Worm (Caenorhabditis elegans) whole organism, young adult: ENCODE data around the gene F16H6.10.

Experiments
- B0019.2 ChIP-seq: fragments of 200-800 bp; sonication (Bioruptor generic); conservative IDR thresholded peaks from 2 replicates; pipeline ENCODE4 v1.3.6; 2022; ENCODE audit warnings: missing genetic modification reagents, missing genetic modification characterization, missing compliant biosample characterization
- F22D6.2 ChIP-seq: sonication (generic microtip); optimal IDR thresholded peaks from 2 replicates; lab custom pipeline; 2016; ENCODE audit warnings: mild to moderate bottlenecking, missing genetic modification characterization, missing compliant biosample characterization
- K11D2.4 ChIP-seq: fragments of 200-800 bp; sonication (Bioruptor generic); IDR thresholded peaks from 2 replicates; pipeline ENCODE4 v1.3.6; 2022; ENCODE audit warnings: missing genetic modification reagents, missing genetic modification characterization, missing compliant biosample characterization
- T07F8.4 ChIP-seq: sonication (generic microtip); optimal IDR thresholded peaks from 2 replicates; lab custom pipeline; 2016; ENCODE audit warnings: mild to moderate bottlenecking, missing genetic modification characterization, moderate library complexity, missing compliant biosample characterization
- T26A5.8 ChIP-seq: sonication (generic microtip); optimal IDR thresholded peaks from 2 replicates; lab custom pipeline; 2016; ENCODE audit warnings: missing genetic modification characterization, missing compliant biosample characterization
- Y53F4B.3 ChIP-seq: fragments of 200-800 bp; sonication (Bioruptor generic); IDR thresholded peaks from 2 replicates; pipeline ENCODE4 v1.3.6; 2022; ENCODE audit warnings: missing genetic modification reagents, missing genetic modification characterization, missing compliant biosample characterization
- Y56A3A.18 ChIP-seq: fragments of 200-800 bp; sonication (Bioruptor generic); IDR thresholded peaks from 2 replicates; pipeline ENCODE4 v1.3.6; 2022; ENCODE audit warnings: missing genetic modification reagents, missing genetic modification characterization, missing compliant biosample characterization
- Y67H2A.10 ChIP-seq: fragments of 200-800 bp; sonication (Bioruptor generic); conservative IDR thresholded peaks from 2 replicates; pipeline ENCODE4 v1.3.6; 2022; ENCODE audit warnings: missing genetic modification reagents, missing genetic modification characterization, missing compliant biosample characterization
- ama-1 ChIP-seq, 3 experiments: fragments of 150-350 bp in 1 of 3; sonication (generic microtip) in 2 of 3; optimal IDR thresholded peaks; 2 replicates each; lab custom pipeline; 2014 to 2018; ENCODE audit warnings: missing biosample characterization in 2 of 3, missing genetic modification characterization in 2 of 3, missing genetic modification reagents in 2 of 3
- aptf-2 ChIP-seq: fragments of 200-800 bp; sonication (Bioruptor generic); conservative IDR thresholded peaks from 2 replicates; pipeline ENCODE4 v1.3.6; 2022; ENCODE audit warnings: missing genetic modification reagents, missing genetic modification characterization, missing compliant biosample characterization
- aptf-3 ChIP-seq: fragments of 200-800 bp; sonication (Bioruptor generic); IDR thresholded peaks from 2 replicates; pipeline ENCODE4 v1.3.6; 2022; ENCODE audit warnings: missing genetic modification characterization, missing compliant biosample characterization
- athp-1 ChIP-seq: sonication (generic microtip); optimal IDR thresholded peaks from 2 replicates; lab custom pipeline; 2017; ENCODE audit warnings: mild to moderate bottlenecking, missing genetic modification characterization, missing compliant biosample characterization
- attf-5 ChIP-seq: fragments of 200-800 bp; sonication (Bioruptor generic); optimal IDR thresholded peaks from 2 replicates; lab custom pipeline; 2018; ENCODE audit warnings: mild to moderate bottlenecking, missing genetic modification characterization, missing compliant biosample characterization
- attf-6 ChIP-seq: fragments of 200-800 bp; sonication (Bioruptor generic); IDR thresholded peaks from 2 replicates; pipeline ENCODE4 v1.3.6; 2022; ENCODE audit warnings: missing genetic modification reagents, missing genetic modification characterization, missing compliant biosample characterization
- cebp-1 ChIP-seq, 2 experiments: fragments of 200-800 bp in 1 of 2; sonication (Bioruptor generic) in 1 of 2; sonication (generic microtip) in 1 of 2; IDR thresholded peaks in 1 of 2; optimal IDR thresholded peaks in 1 of 2; 2 replicates each; pipeline versions ENCODE4 v1.3.6 to Lab custom; 2017 to 2022; ENCODE audit warnings: missing compliant biosample characterization in 2 of 2, missing genetic modification characterization in 2 of 2, mild to moderate bottlenecking in 1 of 2, missing genetic modification reagents in 1 of 2, moderate library complexity in 1 of 2
- ceh-79 ChIP-seq: sonication (generic microtip); optimal IDR thresholded peaks from 2 replicates; lab custom pipeline; 2017; ENCODE audit warnings: mild to moderate bottlenecking, missing genetic modification characterization, missing compliant biosample characterization
- chd-7 ChIP-seq: sonication (generic microtip); optimal IDR thresholded peaks from 2 replicates; lab custom pipeline; 2016; ENCODE audit warnings: mild to moderate bottlenecking, missing genetic modification characterization, moderate library complexity, missing compliant biosample characterization
- die-1 ChIP-seq: sonication (generic microtip); optimal IDR thresholded peaks from 2 replicates; lab custom pipeline; 2016; ENCODE audit warnings: missing genotype, mild to moderate bottlenecking, missing genetic modification characterization, missing compliant biosample characterization
- dpl-1 ChIP-seq: fragments of 150-350 bp; optimal IDR thresholded peaks from 2 replicates; lab custom pipeline; 2014; ENCODE audit warnings: missing biosample characterization, missing genetic modification reagents, missing genetic modification characterization
- efl-1 ChIP-seq: fragments of 150-350 bp; optimal IDR thresholded peaks from 2 replicates; lab custom pipeline; 2014; ENCODE audit warnings: missing biosample characterization, missing genetic modification reagents, missing genetic modification characterization
- fkh-3 ChIP-seq: sonication (generic microtip); optimal IDR thresholded peaks from 2 replicates; lab custom pipeline; 2016; ENCODE audit warnings: mild to moderate bottlenecking, missing genetic modification characterization, missing compliant biosample characterization
- hlh-26 ChIP-seq: fragments of 200-800 bp; sonication (Bioruptor generic); conservative IDR thresholded peaks from 2 replicates; pipeline ENCODE4 v1.3.6; 2022; ENCODE audit warnings: missing genetic modification reagents, missing genetic modification characterization, missing compliant biosample characterization
- hmg-1.2 ChIP-seq: fragments of 200-800 bp; sonication (Bioruptor generic); IDR thresholded peaks from 2 replicates; pipeline ENCODE4 v1.3.6; 2022; ENCODE audit warnings: missing genetic modification reagents, missing genetic modification characterization, missing compliant biosample characterization
- let-526 ChIP-seq: fragments of 200-800 bp; sonication (Bioruptor generic); IDR thresholded peaks from 2 replicates; pipeline ENCODE4 v1.3.6; 2022; ENCODE audit warnings: missing genetic modification reagents, missing genetic modification characterization, missing compliant biosample characterization
- let-607 ChIP-seq, 2 experiments: fragments of 200-800 bp in 1 of 2; sonication (Bioruptor generic) in 1 of 2; sonication (generic microtip) in 1 of 2; optimal IDR thresholded peaks; 2 replicates each; lab custom pipeline; 2016 to 2018; ENCODE audit warnings: mild to moderate bottlenecking in 2 of 2, missing compliant biosample characterization in 2 of 2, missing genetic modification characterization in 2 of 2, moderate library complexity in 2 of 2, missing genotype in 1 of 2
- lin-35 ChIP-seq, 3 experiments: fragments of 150-350 bp in 2 of 3; sonication (generic microtip) in 1 of 3; optimal IDR thresholded peaks; 2 replicates each; lab custom pipeline; 2014 to 2018; ENCODE audit warnings: missing biosample characterization in 3 of 3, missing genetic modification characterization in 3 of 3, missing genetic modification reagents in 3 of 3
- mcd-1 ChIP-seq: fragments of 200-800 bp; sonication (Bioruptor generic); IDR thresholded peaks from 2 replicates; pipeline ENCODE4 v1.3.6; 2022; ENCODE audit warnings: missing genetic modification reagents, missing genetic modification characterization, missing compliant biosample characterization
- nfya-2 ChIP-seq: fragments of 200-800 bp; sonication (Bioruptor generic); IDR thresholded peaks from 2 replicates; pipeline ENCODE4 v1.3.6; 2022; ENCODE audit warnings: missing genetic modification reagents, missing genetic modification characterization, missing compliant biosample characterization
- nhr-80 ChIP-seq: sonication (generic microtip); optimal IDR thresholded peaks from 2 replicates; lab custom pipeline; 2016; ENCODE audit warnings: missing genetic modification characterization, missing compliant biosample characterization
- ztf-22 ChIP-seq: fragments of 200-800 bp; sonication (Bioruptor generic); optimal IDR thresholded peaks from 2 replicates; lab custom pipeline; 2018; ENCODE audit warnings: mild to moderate bottlenecking, missing genetic modification characterization, moderate library complexity, missing compliant biosample characterization
- ztf-3 ChIP-seq: fragments of 200-800 bp; sonication (Bioruptor generic); optimal IDR thresholded peaks from 2 replicates; lab custom pipeline; 2018; ENCODE audit warnings: mild to moderate bottlenecking, missing genetic modification characterization, missing compliant biosample characterization

F16H6.10 gene

ce11 chrV:18244408-18244807 is 20.2 kb upstream of the F16H6.10 start:
- TF ChIP-seq nhr-80 (tag; lab: Kevin White, UChicago) (peak; percentile 57), ceh-79 (tag; lab: Kevin White, UChicago) (no peak), die-1 (tag; lab: Kevin White, UChicago) (no peak), chd-7 (tag; lab: Kevin White, UChicago) (no peak)

ce11 chrV:18243227-18243626 is 19.0 kb upstream of the F16H6.10 start:
- no peak for TF ChIP-seq ztf-3 (GFP tag; lab: Kevin White, UChicago)

DNA sequence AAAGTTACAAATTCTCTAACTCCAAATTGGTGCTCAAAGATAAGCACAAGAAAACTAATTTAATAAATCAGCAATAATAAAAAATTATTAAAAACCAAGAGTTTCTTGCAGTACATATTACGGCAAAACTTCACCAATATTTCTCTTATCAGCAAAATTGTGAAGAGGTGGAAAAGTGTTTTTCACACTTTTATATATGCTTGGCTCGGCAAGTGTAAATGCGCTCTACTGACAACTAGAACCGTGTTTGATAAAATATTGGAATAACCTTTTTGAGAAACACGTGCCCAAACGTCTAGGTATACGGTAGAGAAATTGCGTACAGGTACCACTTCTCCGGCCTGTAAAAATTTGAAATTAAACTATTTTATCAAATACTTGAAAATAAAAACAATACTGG is 17.1 kb upstream of the F16H6.10 start, which contains the start of gene R10E8.8:
R10E8.8 (minus strand) TSS at position 343 of the 400 bp plus-strand sequence.
- TF ChIP-seq K11D2.4 (GFP tag; lab: Robert Waterston, UW) (no peak), cebp-1 (GFP tag; IDR thresholded peaks at IDR 0.05; lab: Robert Waterston, UW) (no peak), cebp-1 (tag; optimal IDR thresholded peaks at IDR 0.05; lab: Kevin White, UChicago) (peak; percentile 14), aptf-2 (GFP tag; lab: Robert Waterston, UW) (no peak), aptf-3 (no peak), let-526 (GFP tag; lab: Robert Waterston, UW) (no peak), lin-35 (GFP tag; optimal IDR thresholded peaks at IDR 0.05; lab: Kevin White, UChicago) (no peak), Y67H2A.10 (GFP tag; lab: Robert Waterston, UW) (no peak), Y56A3A.18 (GFP tag; lab: Robert Waterston, UW) (no peak), Y53F4B.3 (no peak), let-607 (tag; optimal IDR thresholded peaks at IDR 0.05; lab: Kevin White, UChicago) (peak in 1 of 2 experiments; percentile 5), athp-1 (no peak), efl-1 (no peak), T26A5.8 (no peak), attf-5 (GFP tag; lab: Kevin White, UChicago) (peak; percentile 26), B0019.2 (GFP tag; lab: Robert Waterston, UW) (no peak), mcd-1 (GFP tag; lab: Robert Waterston, UW) (peak; percentile 61; the same call in 1 of the 2 replicates), ztf-22 (GFP tag; lab: Kevin White, UChicago) (no peak), T07F8.4 (tag; lab: Kevin White, UChicago) (no peak), nhr-80 (tag; lab: Kevin White, UChicago) (peak; percentile 65)

DNA sequence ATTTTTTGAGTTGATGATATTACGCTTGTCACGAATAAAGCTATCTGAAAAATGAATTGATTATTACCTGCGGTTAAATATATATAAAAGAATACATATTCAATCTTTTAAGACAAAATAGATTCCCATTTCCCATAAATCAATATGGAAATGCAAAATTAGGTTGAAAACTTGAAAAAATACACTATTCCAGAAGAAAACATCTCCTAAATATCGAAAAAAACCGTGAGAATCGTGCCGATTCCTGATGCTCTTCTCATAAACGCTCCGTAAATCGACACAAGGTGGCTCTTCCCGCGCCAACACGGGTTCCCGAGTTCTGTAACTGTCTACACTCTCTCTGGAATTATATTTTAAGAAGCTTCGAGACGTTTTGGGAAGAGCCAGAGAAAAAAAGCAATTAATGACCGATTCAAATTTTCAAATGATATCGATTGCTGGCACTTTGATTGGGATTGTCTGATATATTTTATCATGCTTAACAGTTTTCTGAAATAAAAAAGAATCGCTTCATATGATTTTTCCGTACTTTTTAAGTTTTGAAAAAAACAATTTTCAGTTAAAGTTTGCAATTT is 12.5 kb upstream of the F16H6.10 start, which contains the start of gene R10E8.3:
R10E8.3 (minus strand) TSS at position 51 of the 575 bp plus-strand sequence.
- TF ChIP-seq athp-1 (no peak), fkh-3 (tag; lab: Kevin White, UChicago) (no peak), dpl-1 (GFP tag; lab: Kevin White, UChicago) (no peak), nfya-2 (GFP tag; lab: Robert Waterston, UW) (no peak), hmg-1.2 (no peak), ama-1 (optimal IDR thresholded peaks at IDR 0.05; lab: Kevin White, UChicago) (no peak), ama-1 (GFP tag; optimal IDR thresholded peaks at IDR 0.05; lab: Kevin White, UChicago) (no peak)

- TF ChIP-seq hlh-26 (GFP tag; lab: Robert Waterston, UW) (no peak), attf-6 (GFP tag; lab: Robert Waterston, UW) (no peak), aptf-2 (GFP tag; lab: Robert Waterston, UW) (no peak), F22D6.2 (tag; lab: Kevin White, UChicago) (no peak)
Measured at ce11 chrV:18235808-18236207, 11.6 kb upstream of the F16H6.10 start.
